Worm (Caenorhabditis elegans) whole organism, L4/young adult: Measurements from ENCODE around the gene pph-4.1.

ENCODE experiments used
- W03F9.2 ChIP-seq: fragments of 150-350 bp; optimal IDR thresholded peaks from 2 replicates; lab custom pipeline; 2014; ENCODE audit warnings: missing biosample characterization, missing genetic modification characterization
- dao-5 ChIP-seq: sonication (generic microtip); optimal IDR thresholded peaks from 2 replicates; lab custom pipeline; 2016; ENCODE audit warnings: missing genotype, missing genetic modification characterization, moderate library complexity, missing compliant biosample characterization

DNA sequence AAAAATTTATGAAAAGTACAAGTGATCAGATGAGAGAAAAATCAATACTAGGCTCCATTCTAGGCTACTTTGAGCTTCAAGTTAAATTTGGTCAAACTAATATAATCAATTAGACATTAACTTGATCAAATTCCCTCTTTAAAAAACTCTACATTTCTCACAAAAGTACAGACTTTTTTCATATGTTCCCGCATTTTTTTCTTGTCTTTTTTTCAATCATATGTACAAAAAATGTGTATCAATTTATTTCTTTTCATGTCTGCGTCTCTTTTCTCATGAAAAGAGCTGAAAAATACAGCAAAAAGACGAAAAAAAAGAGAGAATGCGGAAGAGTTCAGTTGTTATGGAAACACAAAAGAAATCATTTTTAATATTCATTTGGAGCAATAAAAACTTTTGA lies 51.9 kb downstream of the pph-4.1 start:
- TF ChIP-seq dao-5 (tag; lab: Kevin White, UChicago) (no peak), W03F9.2 (tag; lab: Kevin White, UChicago) (no peak)
